Worm (Caenorhabditis elegans) whole organism, L3 larva: ENCODE data around the gene atln-1.

Experiments
- elt-1 ChIP-seq: fragments of 150-350 bp; optimal IDR thresholded peaks from 2 replicates; lab custom pipeline; 2014; ENCODE audit warnings: missing biosample characterization, missing genetic modification characterization
- nhr-11 ChIP-seq: fragments of 150-350 bp; optimal IDR thresholded peaks from 2 replicates; lab custom pipeline; 2014; ENCODE audit warnings: missing biosample characterization, missing genetic modification characterization
- nhr-77 ChIP-seq: fragments of 150-350 bp; optimal IDR thresholded peaks from 2 replicates; lab custom pipeline; 2014; ENCODE audit warnings: missing biosample characterization, missing genetic modification characterization
- pha-4 ChIP-seq: fragments of 150-350 bp; optimal IDR thresholded peaks from 2 replicates; lab custom pipeline; 2014; ENCODE audit warnings: missing biosample characterization, missing genetic modification reagents, missing genetic modification characterization
- ztf-11 ChIP-seq: fragments of 150-350 bp; optimal IDR thresholded peaks from 2 replicates; lab custom pipeline; 2014; ENCODE audit warnings: missing biosample characterization, missing genetic modification characterization

DNA sequence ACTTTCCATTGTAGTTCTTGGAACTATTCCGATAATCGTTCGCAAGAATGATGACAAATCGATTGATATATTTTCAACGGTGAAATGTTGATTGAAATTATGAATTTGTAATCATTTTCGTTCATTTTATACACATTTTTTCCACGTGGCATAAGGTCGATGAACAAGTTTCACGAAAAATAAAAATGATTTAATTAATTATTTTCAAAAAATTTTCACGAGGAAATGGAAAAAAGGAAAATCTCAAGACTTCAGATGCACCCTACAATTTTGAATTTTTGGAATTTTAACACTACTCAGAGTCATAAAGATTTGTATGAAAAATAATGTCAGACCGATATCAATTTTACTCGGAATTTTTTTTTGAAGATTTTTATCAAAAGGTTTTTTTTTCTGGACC lies 31.1 kb downstream of the atln-1 start, which contains the start of gene Y54G2A.13:
- TF ChIP-seq nhr-77 (tag; lab: Kevin White, UChicago), result no peak
- no peak for TF ChIP-seq nhr-11 (tag; lab: Kevin White, UChicago)
- TF ChIP-seq ztf-11 (tag; lab: Kevin White, UChicago), result no peak
- no peak for TF ChIP-seq elt-1 (tag; lab: Kevin White, UChicago)
- TF ChIP-seq pha-4 (tag; lab: Kevin White, UChicago), result no peak
